Fruit fly (Drosophila melanogaster): ENCODE measurements around the gene CG14292.

dm6 chr3R:18928346-18928917 lies 23.0 kb upstream of the CG14292 start, which contains the start of gene Mpc1:
- peak; percentile 48 for TF ChIP-seq fkh (GFP tag; optimal IDR thresholded peaks at IDR 0.05)
- TF ChIP-seq svp (GFP tag) = peak; percentile 83
- no peak for TF ChIP-seq Blimp-1 (GFP tag; optimal IDR thresholded peaks at IDR 0.05)
- TF ChIP-seq ss (GFP tag; optimal IDR thresholded peaks at IDR 0.05) = no peak
- no peak for TF ChIP-seq esn (GFP tag; optimal IDR thresholded peaks at IDR 0.05)
- TF ChIP-seq dsx (GFP tag; optimal IDR thresholded peaks at IDR 0.05; ENCODE audit: poor library complexity, severe bottlenecking) = no peak
- TF ChIP-seq Sox102F (GFP tag; optimal IDR thresholded peaks at IDR 0.05) = no peak
- no peak for TF ChIP-seq OdsH (GFP tag; optimal IDR thresholded peaks at IDR 0.05)
- TF ChIP-seq CG31627 (GFP tag; optimal IDR thresholded peaks at IDR 0.05) = no peak
- no peak for TF ChIP-seq CG3032 (tag; optimal IDR thresholded peaks at IDR 0.05)

Measured in whole organism, prepupa.